Worm (Caenorhabditis elegans) whole organism, midembryonic: ENCODE measurements around the gene F21D12.3.

Experiments used
- T22C8.4 ChIP-seq: fragments of 200-800 bp; sonication (Bioruptor generic); IDR thresholded peaks from 2 replicates; pipeline ENCODE4 v1.3.6; 2022; ENCODE audit warnings: missing genetic modification characterization, missing compliant biosample characterization
- cog-1 ChIP-seq: sonication (generic microtip); optimal IDR thresholded peaks from 2 replicates; lab custom pipeline; 2016; ENCODE audit warnings: missing genetic modification characterization, missing compliant biosample characterization
- flt-1 ChIP-seq: fragments of 200-800 bp; sonication (Bioruptor generic); IDR thresholded peaks from 2 replicates; pipeline ENCODE4 v1.3.6; 2022; ENCODE audit warnings: missing genetic modification characterization, missing compliant biosample characterization
- klf-2 ChIP-seq: fragments of 200-800 bp; sonication (Bioruptor generic); conservative IDR thresholded peaks from 2 replicates; pipeline ENCODE4 v1.3.6; 2022; ENCODE audit warnings: missing genetic modification reagents, missing genetic modification characterization, missing compliant biosample characterization
- med-1 ChIP-seq: sonication (generic microtip); optimal IDR thresholded peaks from 2 replicates; lab custom pipeline; 2017; ENCODE audit warnings: missing genetic modification characterization, mild to moderate bottlenecking, missing compliant biosample characterization, antibody characterized with exemption, missing genetic modification reagents; ENCODE audit not compliant: insufficient read depth
- ref-1 ChIP-seq: fragments of 200-800 bp; sonication (Bioruptor generic); conservative IDR thresholded peaks from 2 replicates; pipeline ENCODE4 v1.3.6; 2022; ENCODE audit warnings: missing genetic modification reagents, missing genetic modification characterization, missing compliant biosample characterization
- tab-1 ChIP-seq: fragments of 200-800 bp; sonication (Bioruptor generic); IDR thresholded peaks from 2 replicates; pipeline ENCODE4 v1.3.6; 2022; ENCODE audit warnings: missing genetic modification characterization, missing compliant biosample characterization
- ztf-23 ChIP-seq: fragments of 200-800 bp; sonication (Bioruptor generic); IDR thresholded peaks from 2 replicates; pipeline ENCODE4 v1.3.6; 2022; ENCODE audit warnings: missing genetic modification reagents, missing genetic modification characterization, missing compliant biosample characterization
- ztf-29 ChIP-seq: fragments of 200-800 bp; sonication (Bioruptor generic); IDR thresholded peaks from 2 replicates; pipeline ENCODE4 v1.3.6; 2022; ENCODE audit warnings: missing genetic modification reagents, missing genetic modification characterization, missing compliant biosample characterization

The F21D12.3 gene

ce11 chrII:7326199-7326598 is 2.4 kb upstream of the F21D12.3 start:
- TF ChIP-seq T22C8.4 (no peak), klf-2 (GFP tag; lab: Robert Waterston, UW) (no peak), ztf-29 (no peak), flt-1 (GFP tag; lab: Robert Waterston, UW) (no peak)

DNA sequence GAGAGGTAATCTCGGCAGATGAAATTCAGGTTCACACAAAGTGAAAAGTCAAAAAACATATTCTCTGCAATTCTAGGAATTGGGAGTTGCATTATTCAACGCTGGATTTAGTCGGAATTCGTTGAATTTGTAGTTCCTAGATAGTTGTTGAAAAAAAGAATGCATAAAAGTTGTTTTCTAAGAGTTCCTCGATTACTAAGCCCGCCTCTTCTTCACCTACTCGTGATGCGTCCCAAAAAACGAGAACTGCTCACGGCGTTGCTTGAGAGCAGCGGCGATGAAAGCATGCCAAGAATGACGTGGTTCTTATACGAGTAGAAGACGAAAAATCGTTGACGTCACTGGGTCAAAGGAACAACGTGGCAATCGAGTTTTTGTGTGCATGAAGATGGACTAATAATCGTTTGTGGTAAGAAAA is 1.2 kb upstream of the F21D12.3 start:
- TF ChIP-seq T22C8.4, result no peak

DNA sequence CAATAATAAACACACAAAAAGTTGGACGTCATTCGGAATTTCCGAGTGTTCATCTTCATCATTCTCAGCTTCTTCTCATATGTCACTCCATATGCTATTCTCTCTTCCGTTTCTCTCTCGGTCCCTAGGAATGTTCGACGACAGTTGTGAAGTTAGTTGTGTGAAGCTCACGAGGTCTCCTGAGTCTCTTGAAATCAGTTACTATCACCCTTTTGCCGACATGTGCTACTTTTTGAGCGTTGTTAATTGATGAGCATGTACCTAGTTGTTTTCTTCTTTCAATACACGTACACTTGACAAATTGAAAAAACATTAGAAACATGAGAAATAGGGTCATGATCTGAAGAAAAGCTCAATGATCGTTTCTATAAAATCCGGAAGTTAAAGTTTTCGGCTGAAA is 508 bp downstream of the F21D12.3 start:
- no peak for TF ChIP-seq med-1 (GFP tag; lab: Kevin White, UChicago)
- TF ChIP-seq ztf-29, result no peak
- no peak for TF ChIP-seq tab-1 (GFP tag; lab: Robert Waterston, UW)

ce11 chrII:7319471-7319870 is 4.4 kb downstream of the F21D12.3 start:
- no peak for TF ChIP-seq tab-1 (GFP tag; lab: Robert Waterston, UW)
- TF ChIP-seq cog-1 (tag; lab: Kevin White, UChicago), result no peak
- TF ChIP-seq med-1 (GFP tag; lab: Kevin White, UChicago), result no peak
- no peak for TF ChIP-seq klf-2 (GFP tag; lab: Robert Waterston, UW)
- TF ChIP-seq ref-1, result no peak

- TF ChIP-seq ref-1 (no peak), klf-2 (GFP tag; lab: Robert Waterston, UW) (no peak), med-1 (GFP tag; lab: Kevin White, UChicago) (no peak), flt-1 (GFP tag; lab: Robert Waterston, UW) (no peak), tab-1 (GFP tag; lab: Robert Waterston, UW) (no peak), cog-1 (tag; lab: Kevin White, UChicago) (no peak), ztf-29 (no peak)
Observed at ce11 chrII:7317468-7317867, 6.4 kb downstream of the F21D12.3 start, which contains the start of gene F21D12.2. F21D12.2 (plus strand) TSS chrII:7317768.

- TF ChIP-seq tab-1 (GFP tag; lab: Robert Waterston, UW) (no peak), ztf-29 (no peak), ref-1 (no peak), med-1 (GFP tag; lab: Kevin White, UChicago) (no peak), ztf-23 (GFP tag; lab: Robert Waterston, UW) (no peak), klf-2 (GFP tag; lab: Robert Waterston, UW) (no peak), T22C8.4 (no peak), flt-1 (GFP tag; lab: Robert Waterston, UW) (no peak), cog-1 (tag; lab: Kevin White, UChicago) (no peak)
Observed at ce11 chrII:7314083-7314482, 9.7 kb downstream of the F21D12.3 start, which contains the start of gene F45E12.6. F45E12.6 (minus strand) TSS chrII:7314183.

DNA sequence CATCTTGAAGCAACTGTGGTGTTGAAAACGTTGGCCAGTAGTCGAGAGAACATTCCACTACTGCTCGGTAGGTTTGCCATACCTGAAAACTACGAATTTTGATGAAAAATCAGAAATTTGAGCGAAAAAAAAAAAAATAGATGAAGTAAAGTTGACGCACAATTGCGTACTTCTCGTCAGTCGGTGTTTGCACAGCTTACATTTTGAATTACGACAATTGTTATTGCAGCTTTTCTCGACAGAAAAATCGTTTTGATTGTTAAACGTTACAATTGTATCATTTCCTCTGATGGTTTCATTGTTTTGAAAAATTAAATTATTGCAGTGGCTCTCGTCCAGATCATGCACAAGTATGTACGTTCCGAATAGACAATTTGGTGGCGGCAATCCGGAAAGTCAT is 13.8 kb downstream of the F21D12.3 start, which contains the start of the genes F45E12.5 and cnep-1:
Gene F45E12.5, minus strand, starts transcription at position 93 of the 400 bp plus-strand sequence.
Gene cnep-1, plus strand, starts transcription at position 326 of the 400 bp plus-strand sequence.
- TF ChIP-seq cog-1 (tag; lab: Kevin White, UChicago) (no peak), klf-2 (GFP tag; lab: Robert Waterston, UW) (no peak), T22C8.4 (no peak), tab-1 (GFP tag; lab: Robert Waterston, UW) (no peak), ztf-29 (no peak), med-1 (GFP tag; lab: Kevin White, UChicago) (no peak), ref-1 (no peak), flt-1 (GFP tag; lab: Robert Waterston, UW) (no peak), ztf-23 (GFP tag; lab: Robert Waterston, UW) (no peak)

DNA sequence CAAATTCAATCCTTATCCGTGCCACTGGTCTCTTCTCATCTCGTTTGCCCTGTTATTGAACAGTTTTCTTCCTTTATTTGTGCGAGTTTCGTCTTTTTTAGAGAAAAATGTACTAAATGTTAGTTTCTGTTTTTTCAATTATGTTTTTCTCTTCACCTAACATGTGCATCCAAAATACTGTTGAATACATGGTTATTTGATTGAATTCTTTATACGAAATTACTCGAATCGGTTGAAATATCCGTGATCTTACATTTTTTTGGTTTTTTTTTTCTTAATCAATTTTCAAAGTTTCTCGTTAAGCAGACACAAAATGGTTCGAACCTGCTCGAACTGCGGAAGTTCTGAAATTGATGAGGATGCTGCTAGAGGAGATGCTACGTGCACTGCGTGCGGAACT is 18.3 kb downstream of the F21D12.3 start, which contains the start of gene brf-1:
Gene brf-1, plus strand, starts transcription at position 301 of the 400 bp plus-strand sequence.
- no peak for TF ChIP-seq flt-1 (GFP tag; lab: Robert Waterston, UW)
- TF ChIP-seq med-1 (GFP tag; lab: Kevin White, UChicago), result no peak
- no peak for TF ChIP-seq T22C8.4
- TF ChIP-seq ztf-29, result no peak
- TF ChIP-seq klf-2 (GFP tag; lab: Robert Waterston, UW), result no peak
- TF ChIP-seq tab-1 (GFP tag; lab: Robert Waterston, UW), result no peak
- TF ChIP-seq cog-1 (tag; lab: Kevin White, UChicago), result no peak
- no peak for TF ChIP-seq ztf-23 (GFP tag; lab: Robert Waterston, UW)
- no peak for TF ChIP-seq ref-1

ce11 chrII:7301670-7302151 is 22.1 kb downstream of the F21D12.3 start, which contains the start of gene cul-4:
cul-4 (plus strand) TSS chrII:7302101.
- no peak for TF ChIP-seq ztf-29

- no peak for TF ChIP-seq tab-1 (GFP tag; lab: Robert Waterston, UW)
- no peak for TF ChIP-seq T22C8.4
- no peak for TF ChIP-seq klf-2 (GFP tag; lab: Robert Waterston, UW)
- TF ChIP-seq ref-1, result no peak
- no peak for TF ChIP-seq flt-1 (GFP tag; lab: Robert Waterston, UW)
- TF ChIP-seq ztf-29, result no peak
- TF ChIP-seq med-1 (GFP tag; lab: Kevin White, UChicago), result no peak
- TF ChIP-seq cog-1 (tag; lab: Kevin White, UChicago), result no peak
- no peak for TF ChIP-seq ztf-23 (GFP tag; lab: Robert Waterston, UW)
Observed at ce11 chrII:7299042-7299441, 24.8 kb downstream of the F21D12.3 start, which contains the start of gene C30G12.1. C30G12.1 (plus strand) TSS chrII:7299342.

- TF ChIP-seq klf-2 (GFP tag; lab: Robert Waterston, UW) (no peak), med-1 (GFP tag; lab: Kevin White, UChicago) (no peak), ztf-23 (GFP tag; lab: Robert Waterston, UW) (no peak), flt-1 (GFP tag; lab: Robert Waterston, UW) (no peak), ztf-29 (no peak), ref-1 (no peak), cog-1 (tag; lab: Kevin White, UChicago) (no peak), tab-1 (GFP tag; lab: Robert Waterston, UW) (no peak), T22C8.4 (no peak)
Observed at ce11 chrII:7298197-7298682, 25.6 kb downstream of the F21D12.3 start, which contains the start of gene puf-8. puf-8 (minus strand) TSS chrII:7298247.
